Fruit fly (Drosophila melanogaster) whole organism: ENCODE measurements around the gene Papss.

ENCODE experiments used
- EcR ChIP-seq, 2 experiments: fragments of >200 bp; optimal IDR thresholded peaks; 2 replicates each; lab custom pipeline; 2017; ENCODE audit warnings: missing biosample characterization in 2 of 2, missing genetic modification characterization in 2 of 2, missing genetic modification reagents in 2 of 2
- pan ChIP-seq: fragments of >200 bp; optimal IDR thresholded peaks from 2 replicates; lab custom pipeline; 2017
- psq ChIP-seq: fragments of >200 bp; optimal IDR thresholded peaks from 2 replicates; lab custom pipeline; 2017
- usp ChIP-seq: fragments of >200 bp; optimal IDR thresholded peaks from 2 replicates; lab custom pipeline; 2017; ENCODE audit warnings: missing biosample characterization, missing genetic modification characterization, mixed read lengths

- TF ChIP-seq usp (GFP tag; lab: Kevin White, UChicago) (no peak), EcR (GFP tag; optimal IDR thresholded peaks at IDR 0.05; lab: Kevin White, UChicago) (no peak), pan (lab: Kevin White, UChicago) (no peak), psq (lab: Kevin White, UChicago) (no peak)
Observed at dm6 chr3L:19857923-19858490, 12.9 kb downstream of the Papss start.
